Worm (Caenorhabditis elegans) whole organism, late embryonic: Measurements from ENCODE around the gene nhr-12.

Experiments
- ama-1 ChIP-seq: fragments of 150-350 bp; optimal IDR thresholded peaks from 2 replicates; lab custom pipeline; 2014
- ceh-14 ChIP-seq: sonication (generic microtip); optimal IDR thresholded peaks from 2 replicates; lab custom pipeline; 2016; ENCODE audit warnings: missing genotype, missing genetic modification characterization, missing compliant biosample characterization
- ceh-34 ChIP-seq: sonication (generic microtip); optimal IDR thresholded peaks from 2 replicates; lab custom pipeline; 2016; ENCODE audit warnings: mild to moderate bottlenecking, missing genetic modification characterization, missing compliant biosample characterization
- elt-4 ChIP-seq: sonication (generic microtip); optimal IDR thresholded peaks from 2 replicates; lab custom pipeline; 2016; ENCODE audit warnings: missing genetic modification characterization, missing compliant biosample characterization
- ets-4 ChIP-seq: sonication (generic microtip); optimal IDR thresholded peaks from 2 replicates; lab custom pipeline; 2016; ENCODE audit warnings: missing genetic modification characterization, missing compliant biosample characterization
- gmeb-2 ChIP-seq: sonication (generic microtip); optimal IDR thresholded peaks from 2 replicates; lab custom pipeline; 2016; ENCODE audit warnings: missing genetic modification characterization, inconsistent platforms, missing compliant biosample characterization
- lin-11 ChIP-seq: fragments of 200-800 bp; sonication (Bioruptor generic); optimal IDR thresholded peaks from 2 replicates; lab custom pipeline; 2018; ENCODE audit warnings: mild to moderate bottlenecking, missing genetic modification characterization, missing compliant biosample characterization
- pax-1 ChIP-seq: fragments of 150-350 bp; optimal IDR thresholded peaks from 2 replicates; lab custom pipeline; 2014; ENCODE audit warnings: missing biosample characterization, missing genetic modification characterization

- TF ChIP-seq ceh-34 (tag; lab: Kevin White, UChicago), result no peak
- no peak for TF ChIP-seq pax-1 (tag; lab: Kevin White, UChicago)
- no peak for TF ChIP-seq ama-1 (lab: Kevin White, UChicago)
- no peak for TF ChIP-seq ceh-14 (tag; lab: Kevin White, UChicago)
- no peak for TF ChIP-seq lin-11 (tag; lab: Kevin White, UChicago)
- TF ChIP-seq elt-4 (tag; lab: Kevin White, UChicago), result no peak
- no peak for TF ChIP-seq ets-4
- TF ChIP-seq gmeb-2 (tag; lab: Kevin White, UChicago), result no peak
Observed at ce11 chrV:10104785-10105310, 21.0 kb upstream of the nhr-12 start, which contains the start of gene ugt-17.
